Worm (Caenorhabditis elegans) whole organism, early embryonic: ENCODE data around the gene tmed-12.
"Not testable (repeated sequence)": the region's sequence is repeated elsewhere in the genome, so short reads cannot be mapped to it uniquely, and the experiment has no call there.

Source experiments
- F13C5.2 ChIP-seq: sonication (generic microtip); optimal IDR thresholded peaks from 2 replicates; lab custom pipeline; 2017; ENCODE audit warnings: mild to moderate bottlenecking, missing genetic modification characterization, inconsistent platforms, missing compliant biosample characterization
- ama-1 ChIP-seq: fragments of 150-350 bp; optimal IDR thresholded peaks from 2 replicates; lab custom pipeline; 2014

DNA sequence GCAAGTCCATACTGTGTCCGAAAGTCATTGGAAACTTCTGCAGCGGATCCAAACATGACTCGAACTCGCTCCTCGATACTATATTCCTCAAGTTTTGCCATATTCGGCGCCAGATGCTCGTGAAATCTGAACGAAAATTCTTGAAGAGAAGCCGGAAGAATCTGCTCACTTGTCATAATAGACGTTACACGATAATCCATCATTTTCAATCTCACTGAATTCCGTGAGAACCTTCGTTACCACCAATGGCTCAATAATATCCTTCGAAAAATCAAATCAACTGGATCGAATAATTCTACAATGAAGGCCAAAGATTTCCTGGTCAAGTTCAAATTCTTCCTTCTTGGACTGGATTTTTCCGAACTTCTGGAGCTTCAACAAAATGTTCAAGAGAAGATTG, 48.2 kb upstream of the tmed-12 start, which contains the start of gene Y73B3B.1:
- TF ChIP-seq ama-1 (lab: Kevin White, UChicago); F13C5.2 (tag; lab: Kevin White, UChicago): not testable (repeated sequence)
